Fruit fly (Drosophila melanogaster) whole organism, embryonic: Measurements from ENCODE around the gene Jhbp16.
A peak's percentile ranks its signal among the peaks of the same experiment; 100 is the strongest.

Experiments used
- Abd-B ChIP-seq: fragments of 200-800 bp; sonication (Bioruptor generic); optimal IDR thresholded peaks from 2 replicates; lab custom pipeline; 2018; ENCODE audit warnings: missing biosample characterization, mild to moderate bottlenecking, missing genetic modification characterization, moderate library complexity
- CG10321 ChIP-seq: fragments of 200-800 bp; sonication (Bioruptor generic); IDR thresholded peaks from 2 replicates; pipeline ENCODE4 v1.3.6; 2022; ENCODE audit warnings: missing biosample characterization, missing genetic modification characterization
- CG10543 ChIP-seq: fragments of 200-800 bp; sonication (Bioruptor generic); optimal IDR thresholded peaks from 3 replicates; lab custom pipeline; 2017; ENCODE audit warnings: missing biosample characterization, mild to moderate bottlenecking, missing genetic modification characterization, moderate library complexity
- CG11093 ChIP-seq: fragments of 200-800 bp; sonication (Bioruptor generic); IDR thresholded peaks from 3 replicates; pipeline ENCODE4 v1.3.6; 2022; ENCODE audit warnings: missing biosample characterization, missing genetic modification characterization
- CG12071 ChIP-seq: fragments of 200-800 bp; sonication (Bioruptor generic); optimal IDR thresholded peaks from 3 replicates; lab custom pipeline; 2018; ENCODE audit warnings: missing biosample characterization, mild to moderate bottlenecking, missing genetic modification characterization
- CG12391 ChIP-seq: fragments of 200-800 bp; sonication (Bioruptor generic); optimal IDR thresholded peaks from 3 replicates; lab custom pipeline; 2018; ENCODE audit warnings: missing biosample characterization, mild to moderate bottlenecking, missing genetic modification characterization, moderate library complexity
- CG14014 ChIP-seq: fragments of 200-800 bp; sonication (Bioruptor generic); IDR thresholded peaks from 2 replicates; pipeline ENCODE4 v1.3.6; 2022; ENCODE audit warnings: missing biosample characterization, missing genetic modification characterization
- CG14710 ChIP-seq: fragments of 200-800 bp; sonication (Bioruptor generic); optimal IDR thresholded peaks from 3 replicates; lab custom pipeline; 2019; ENCODE audit warnings: missing biosample characterization, mild to moderate bottlenecking, missing genetic modification characterization, moderate library complexity
- CG17912 ChIP-seq: fragments of 200-800 bp; sonication (Bioruptor generic); optimal IDR thresholded peaks from 2 replicates; lab custom pipeline; 2018; ENCODE audit warnings: missing biosample characterization, mild to moderate bottlenecking, missing genetic modification characterization
- CG2116 ChIP-seq: fragments of 200-800 bp; sonication (Bioruptor generic); optimal IDR thresholded peaks from 3 replicates; lab custom pipeline; 2018; ENCODE audit warnings: missing biosample characterization, mild to moderate bottlenecking, missing genetic modification characterization
- CG2202 ChIP-seq: fragments of 200-800 bp; sonication (Bioruptor generic); optimal IDR thresholded peaks from 2 replicates; lab custom pipeline; 2018; ENCODE audit warnings: missing biosample characterization, mild to moderate bottlenecking, missing genetic modification characterization
- CG2875 ChIP-seq: fragments of 200-800 bp; sonication (Bioruptor generic); optimal IDR thresholded peaks from 2 replicates; lab custom pipeline; 2017; ENCODE audit warnings: missing biosample characterization, mild to moderate bottlenecking, missing genetic modification characterization, missing genetic modification reagents
- CG30020 ChIP-seq: fragments of 200-800 bp; optimal IDR thresholded peaks from 2 replicates; lab custom pipeline; 2019; ENCODE audit warnings: missing biosample characterization, mild to moderate bottlenecking, missing genetic modification characterization, moderate library complexity
- CG3838 ChIP-seq: fragments of 200-800 bp; sonication (Bioruptor generic); optimal IDR thresholded peaks from 3 replicates; lab custom pipeline; 2016; ENCODE audit warnings: missing biosample characterization, missing genetic modification characterization
- CG4404 ChIP-seq: fragments of 200-800 bp; sonication (Bioruptor generic); IDR thresholded peaks from 2 replicates; pipeline ENCODE4 v1.3.6; 2022; ENCODE audit warnings: missing biosample characterization, missing genetic modification characterization
- CG4707 ChIP-seq: fragments of 200-800 bp; sonication (Bioruptor generic); optimal IDR thresholded peaks from 2 replicates; lab custom pipeline; 2018; ENCODE audit warnings: missing biosample characterization, mild to moderate bottlenecking, missing genetic modification characterization, moderate library complexity
- CG6765 ChIP-seq: fragments of 200-800 bp; sonication (Bioruptor generic); optimal IDR thresholded peaks from 3 replicates; lab custom pipeline; 2017; ENCODE audit warnings: missing biosample characterization, mild to moderate bottlenecking, missing genetic modification characterization
- CG7839 ChIP-seq: fragments of 200-800 bp; sonication (Bioruptor generic); optimal IDR thresholded peaks from 3 replicates; lab custom pipeline; 2018; ENCODE audit warnings: missing biosample characterization, mild to moderate bottlenecking, missing genetic modification characterization, moderate library complexity
- CG7928 ChIP-seq: fragments of 200-800 bp; sonication (Bioruptor generic); optimal IDR thresholded peaks from 2 replicates; lab custom pipeline; 2017; ENCODE audit warnings: missing biosample characterization, mild to moderate bottlenecking, missing genetic modification characterization
- CG8359 ChIP-seq: fragments of 200-800 bp; sonication (Bioruptor generic); optimal IDR thresholded peaks from 2 replicates; lab custom pipeline; 2017; ENCODE audit warnings: missing biosample characterization, mild to moderate bottlenecking, missing genetic modification characterization, borderline replicate concordance
- CG9932 ChIP-seq: fragments of 200-800 bp; sonication (Bioruptor generic); IDR thresholded peaks from 2 replicates; pipeline ENCODE4 v1.3.6; 2022; ENCODE audit warnings: missing biosample characterization, missing genetic modification characterization
- CTCF ChIP-seq: fragments of 200-800 bp; sonication (Bioruptor generic); optimal IDR thresholded peaks from 2 replicates; lab custom pipeline; 2017; ENCODE audit warnings: missing biosample characterization, mild to moderate bottlenecking, missing genetic modification characterization, moderate library complexity
- Chrac-16 ChIP-seq: fragments of 200-800 bp; sonication (Bioruptor generic); optimal IDR thresholded peaks from 3 replicates; lab custom pipeline; 2016; ENCODE audit warnings: missing biosample characterization, missing genetic modification characterization
- Ets65A ChIP-seq: fragments of 200-800 bp; sonication (Bioruptor generic); peaks from one replicate; lab custom pipeline; 2016; ENCODE audit warnings: missing biosample characterization, missing genetic modification characterization
- Hmr ChIP-seq: fragments of 200-800 bp; sonication (Bioruptor generic); optimal IDR thresholded peaks from 3 replicates; lab custom pipeline; 2017; ENCODE audit warnings: mild to moderate bottlenecking, missing biosample characterization, missing genetic modification reagents, missing genetic modification characterization
- Hr3 ChIP-seq: fragments of 200-800 bp; sonication (Bioruptor generic); optimal IDR thresholded peaks from 3 replicates; lab custom pipeline; 2016; ENCODE audit warnings: missing biosample characterization, missing genetic modification characterization
- Hr51 ChIP-seq, 2 experiments: fragments of 200-800 bp; sonication (Bioruptor generic); optimal IDR thresholded peaks; 2 replicates in 1 of 2; 3 replicates in 1 of 2; lab custom pipeline; 2016 to 2018; ENCODE audit warnings: missing biosample characterization in 2 of 2, missing genetic modification characterization in 2 of 2, mild to moderate bottlenecking in 1 of 2, moderate library complexity in 1 of 2
- Oli ChIP-seq: fragments of 200-800 bp; sonication (Bioruptor generic); optimal IDR thresholded peaks from 2 replicates; lab custom pipeline; 2018; ENCODE audit warnings: missing biosample characterization, mild to moderate bottlenecking, missing genetic modification characterization, moderate library complexity
- Rx ChIP-seq: fragments of 200-800 bp; sonication (Bioruptor generic); IDR thresholded peaks from 2 replicates; pipeline ENCODE4 v1.3.6; 2022; ENCODE audit warnings: missing biosample characterization, missing genetic modification characterization
- Sin3A ChIP-seq: fragments of >200 bp; optimal IDR thresholded peaks from 2 replicates; lab custom pipeline; 2018
- Spps ChIP-seq: fragments of 200-800 bp; sonication (Bioruptor generic); optimal IDR thresholded peaks from 2 replicates; lab custom pipeline; 2018; ENCODE audit warnings: missing biosample characterization, mild to moderate bottlenecking, missing genetic modification characterization
- ac ChIP-seq: fragments of 200-800 bp; sonication (Bioruptor generic); optimal IDR thresholded peaks from 3 replicates; lab custom pipeline; 2017; ENCODE audit warnings: missing biosample characterization, mild to moderate bottlenecking, missing genetic modification characterization
- aop ChIP-seq: fragments of 200-800 bp; sonication (Bioruptor generic); IDR thresholded peaks from 2 replicates; pipeline ENCODE4 v1.3.6; 2022; ENCODE audit warnings: missing biosample characterization, missing genetic modification characterization
- chn ChIP-seq: fragments of 200-800 bp; sonication (Bioruptor generic); optimal IDR thresholded peaks from 2 replicates; lab custom pipeline; 2016; ENCODE audit warnings: missing biosample characterization, missing genetic modification characterization
- ems ChIP-seq: fragments of 200-800 bp; sonication (Bioruptor generic); optimal IDR thresholded peaks from 3 replicates; lab custom pipeline; 2016; ENCODE audit warnings: missing biosample characterization, missing genetic modification characterization
- eve ChIP-seq, 2 experiments: fragments of >200 bp; optimal IDR thresholded peaks; 2 replicates each; lab custom pipeline; 2017; ENCODE audit warnings: missing biosample characterization in 2 of 2, missing genetic modification characterization in 2 of 2
- fd102C ChIP-seq: fragments of 200-800 bp; sonication (Bioruptor generic); optimal IDR thresholded peaks from 2 replicates; lab custom pipeline; 2018; ENCODE audit warnings: missing biosample characterization, mild to moderate bottlenecking, missing genetic modification characterization, moderate library complexity
- fru ChIP-seq: fragments of >200 bp; optimal IDR thresholded peaks from 2 replicates; lab custom pipeline; 2017
- hkb ChIP-seq, 2 experiments: fragments of 200-800 bp in 1 of 2; fragments of >200 bp in 1 of 2; sonication (Bioruptor generic) in 1 of 2; IDR thresholded peaks in 1 of 2; optimal IDR thresholded peaks in 1 of 2; 2 replicates each; pipeline versions ENCODE4 v1.3.6 to Lab custom; 2017 to 2022; ENCODE audit warnings: missing biosample characterization in 1 of 2, missing genetic modification characterization in 1 of 2
- hth ChIP-seq: fragments of >200 bp; optimal IDR thresholded peaks from 2 replicates; lab custom pipeline; 2017; ENCODE audit warnings: inconsistent platforms
- ind ChIP-seq: fragments of 200-800 bp; sonication (Bioruptor generic); optimal IDR thresholded peaks from 3 replicates; lab custom pipeline; 2016; ENCODE audit warnings: missing biosample characterization, missing genetic modification characterization
- insv ChIP-seq, 2 experiments: fragments of 200-800 bp; sonication (Bioruptor generic); optimal IDR thresholded peaks; 3 replicates each; lab custom pipeline; 2016 to 2018; ENCODE audit warnings: missing biosample characterization in 2 of 2, missing genetic modification characterization in 2 of 2
- jigr1 ChIP-seq: fragments of 200-800 bp; sonication (Bioruptor generic); IDR thresholded peaks from 3 replicates; pipeline ENCODE4 v1.3.6; 2022; ENCODE audit warnings: missing biosample characterization, missing genetic modification characterization
- kah ChIP-seq: fragments of 200-800 bp; sonication (Bioruptor generic); optimal IDR thresholded peaks from 2 replicates; lab custom pipeline; 2018; ENCODE audit warnings: missing biosample characterization, mild to moderate bottlenecking, missing genetic modification characterization
- ken ChIP-seq: fragments of 200-800 bp; sonication (Bioruptor generic); IDR thresholded peaks from 3 replicates; pipeline ENCODE4 v1.3.6; 2022; ENCODE audit warnings: missing biosample characterization, missing genetic modification characterization
- otp ChIP-seq: fragments of 200-800 bp; sonication (Bioruptor generic); IDR thresholded peaks from 3 replicates; pipeline ENCODE4, ENCODE4 v1.3.6; 2022; ENCODE audit warnings: missing biosample characterization, missing genetic modification characterization
- pita ChIP-seq: fragments of 200-800 bp; sonication (Bioruptor generic); optimal IDR thresholded peaks from 2 replicates; lab custom pipeline; 2017; ENCODE audit warnings: missing biosample characterization, mild to moderate bottlenecking, missing genetic modification characterization
- sd ChIP-seq: fragments of 200-800 bp; sonication (Bioruptor generic); optimal IDR thresholded peaks from 3 replicates; lab custom pipeline; 2018; ENCODE audit warnings: missing biosample characterization, mild to moderate bottlenecking, missing genetic modification characterization, moderate library complexity
- sr ChIP-seq: fragments of 200-800 bp; sonication (Bioruptor generic); IDR thresholded peaks from 3 replicates; pipeline ENCODE4 v1.3.6; 2022; ENCODE audit warnings: missing biosample characterization, missing genetic modification characterization
- tgo ChIP-seq: fragments of 200-800 bp; sonication (Bioruptor generic); IDR thresholded peaks from 3 replicates; pipeline ENCODE4 v1.3.6; 2022; ENCODE audit warnings: missing biosample characterization, missing genetic modification characterization
- zfh1 ChIP-seq: fragments of 200-800 bp; sonication (Bioruptor generic); IDR thresholded peaks from 3 replicates; pipeline ENCODE4 v1.3.6; 2022; ENCODE audit warnings: missing biosample characterization, missing genetic modification characterization

The Jhbp16 gene

DNA sequence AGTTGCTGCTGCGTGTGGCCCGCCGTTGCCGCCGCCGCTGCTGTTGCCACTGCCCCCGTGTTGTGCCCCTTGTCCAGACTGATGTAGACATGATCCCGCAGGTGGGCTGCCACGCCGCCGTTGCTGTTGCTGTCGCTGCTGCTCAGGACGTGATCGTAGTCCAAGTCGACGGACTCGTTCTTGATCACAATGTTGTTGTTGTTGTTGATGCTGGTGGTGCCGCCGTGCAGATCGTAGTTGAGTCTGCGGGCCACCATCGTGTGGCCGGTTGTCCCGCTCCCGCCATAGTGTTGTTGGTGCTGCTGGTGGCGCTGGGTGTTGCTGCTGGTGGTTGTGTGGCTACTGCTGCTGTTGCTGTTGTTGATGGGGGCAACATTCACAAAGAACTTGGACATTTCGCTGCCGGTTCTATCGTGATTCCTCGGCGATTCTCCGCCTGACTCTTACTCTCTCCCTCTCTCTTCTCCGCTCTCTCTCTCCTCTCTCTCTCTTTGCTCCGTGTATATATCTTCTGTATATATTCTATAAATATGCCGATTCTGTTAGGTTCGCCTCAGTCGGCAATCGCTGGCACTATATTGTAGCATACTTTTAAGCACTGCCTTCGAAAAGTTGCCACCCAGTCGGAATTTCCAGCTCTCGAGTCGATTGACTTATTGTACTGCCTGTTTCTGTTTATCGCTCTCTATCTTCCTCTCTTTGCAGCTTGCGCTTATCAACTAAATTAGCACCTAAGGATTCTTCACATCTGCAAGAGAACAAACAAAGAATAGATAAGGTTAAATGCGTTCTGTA, 37.9 kb upstream of the Jhbp16 start (continued):
- TF ChIP-seq CG2875 (GFP tag; lab: Kevin White, UChicago): no peak
- peak; percentile 19 for TF ChIP-seq kah (GFP tag; lab: Kevin White, UChicago)
- TF ChIP-seq ems: no peak
- TF ChIP-seq sd: peak; percentile 48
- TF ChIP-seq pita (GFP tag; lab: Kevin White, UChicago): no peak
- TF ChIP-seq fd102C (GFP tag; lab: Kevin White, UChicago): no peak
- no peak for TF ChIP-seq Oli (tag; lab: Kevin White, UChicago)
- no peak for TF ChIP-seq CG12071 (GFP tag; lab: Kevin White, UChicago)
- peak; percentile 19; the same call in 1 of the 3 replicates for TF ChIP-seq zfh1 (GFP tag; lab: Robert Waterston, UW)
- no peak for TF ChIP-seq hkb (optimal IDR thresholded peaks at IDR 0.05; lab: Kevin White, UChicago)
- TF ChIP-seq hkb (GFP tag; IDR thresholded peaks at IDR 0.05; lab: Robert Waterston, UW): no peak
- TF ChIP-seq Hr3 (GFP tag; lab: Kevin White, UChicago): no peak
- TF ChIP-seq Chrac-16: no peak
- no peak for TF ChIP-seq CG2116 (GFP tag; lab: Kevin White, UChicago)
- no peak for TF ChIP-seq CG7839 (tag; lab: Kevin White, UChicago)
- TF ChIP-seq CG30020 (tag; lab: Kevin White, UChicago): no peak
- no peak for TF ChIP-seq CG12391 (tag; lab: Kevin White, UChicago)
- TF ChIP-seq ind (GFP tag; lab: Kevin White, UChicago): no peak
- no peak for TF ChIP-seq ac (GFP tag; lab: Kevin White, UChicago)
- TF ChIP-seq CG14710 (tag; lab: Kevin White, UChicago): peak; percentile 15
- peak; percentile 42 for TF ChIP-seq CG10543
- no peak for TF ChIP-seq CG3838 (GFP tag; lab: Kevin White, UChicago)
- no peak for TF ChIP-seq aop (GFP tag; lab: Robert Waterston, UW)
- TF ChIP-seq Hr51 (GFP tag; optimal IDR thresholded peaks at IDR 0.05; lab: Kevin White, UChicago): no peak
- peak; percentile 2 for TF ChIP-seq CG17912
- no peak for TF ChIP-seq Abd-B
- TF ChIP-seq otp: no peak
- no peak for TF ChIP-seq CG14014 (GFP tag; lab: Robert Waterston, UW)
- no peak for TF ChIP-seq tgo (GFP tag; lab: Robert Waterston, UW)
- no peak for TF ChIP-seq CG4404 (GFP tag; lab: Robert Waterston, UW)
- TF ChIP-seq chn (GFP tag; lab: Kevin White, UChicago): no peak
- TF ChIP-seq Ets65A: no peak
- TF ChIP-seq Sin3A: no peak
- no peak for TF ChIP-seq CG4707
- TF ChIP-seq Spps (tag; lab: Kevin White, UChicago): no peak
- TF ChIP-seq eve (GFP tag; optimal IDR thresholded peaks at IDR 0.05; lab: Kevin White, UChicago): no peak
- no peak for TF ChIP-seq fru (lab: Kevin White, UChicago)
- TF ChIP-seq Hmr: peak; percentile 51
- no peak for TF ChIP-seq hth (lab: Kevin White, UChicago)
- TF ChIP-seq CG2202 (tag; lab: Kevin White, UChicago): no peak
- 0 out of 2 replicates have a peak, but pooled peaks have one; percentile 16 for TF ChIP-seq CG9932
- no peak for TF ChIP-seq CG8359 (GFP tag; lab: Kevin White, UChicago)
- no peak for TF ChIP-seq jigr1 (GFP tag; lab: Robert Waterston, UW)
- TF ChIP-seq insv (GFP tag; optimal IDR thresholded peaks at IDR 0.05; lab: Kevin White, UChicago): peak in 1 of 2 experiments; percentile 9
- no peak for TF ChIP-seq sr
- no peak for TF ChIP-seq CG6765 (GFP tag; lab: Kevin White, UChicago)
- peak; percentile 62 for TF ChIP-seq CTCF
- TF ChIP-seq ken (GFP tag; lab: Robert Waterston, UW): no peak
- no peak for TF ChIP-seq CG7928 (GFP tag; lab: Kevin White, UChicago)
- TF ChIP-seq CG10321 (GFP tag; lab: Robert Waterston, UW): no peak
- TF ChIP-seq Rx: no peak
- no peak for TF ChIP-seq CG11093 (GFP tag; lab: Robert Waterston, UW)
